Worm (Caenorhabditis elegans): ENCODE measurements around the gene Y1A5A.1.

Y1A5A.1 gene

ce11 chrIII:3979980-3980631, 6.4 kb downstream of the Y1A5A.1 start (continued):
- peak; percentile 41 for TF ChIP-seq fkh-10 (GFP tag; optimal IDR thresholded peaks at IDR 0.05)
- TF ChIP-seq daf-8 (GFP tag; IDR thresholded peaks at IDR 0.05) = no peak
- TF ChIP-seq zfp-2 (tag; optimal IDR thresholded peaks at IDR 0.05) = no peak
- TF ChIP-seq nhr-41 (GFP tag; IDR thresholded peaks at IDR 0.05) = 0 out of 2 replicates have a peak, but pooled peaks have one; percentile 28
- peak in 1 of 2 experiments; percentile 44 for TF ChIP-seq unc-62 (GFP tag; optimal IDR thresholded peaks at IDR 0.05 in 1 of 2)
- TF ChIP-seq unc-62 (tag; optimal IDR thresholded peaks at IDR 0.05) = no peak
- TF ChIP-seq arid-1 (GFP tag; conservative IDR thresholded peaks at IDR 0.05) = peak; percentile 50; the same call in 1 of the 2 replicates
- no peak for TF ChIP-seq nhr-77 (tag; optimal IDR thresholded peaks at IDR 0.05)
- peak; percentile 41; the same call in 1 of the 2 replicates for TF ChIP-seq lin-38 (GFP tag; IDR thresholded peaks at IDR 0.05)
- TF ChIP-seq ztf-11 (tag; optimal IDR thresholded peaks at IDR 0.05) = no peak
- TF ChIP-seq nhr-237 (tag; optimal IDR thresholded peaks at IDR 0.05) = no peak
- no peak for TF ChIP-seq ama-1 (optimal IDR thresholded peaks at IDR 0.05)
- peak; percentile 13 for TF ChIP-seq F37D6.2 (tag; optimal IDR thresholded peaks at IDR 0.05)
- no peak for TF ChIP-seq Y48G9A.11 (GFP tag; IDR thresholded peaks at IDR 0.05)
- TF ChIP-seq spr-3 (GFP tag; optimal IDR thresholded peaks at IDR 0.05) = no peak
- TF ChIP-seq aha-1 (tag) = peak; percentile 97
- no peak for TF ChIP-seq duxl-1 (tag; optimal IDR thresholded peaks at IDR 0.05; ENCODE audit: poor library complexity)
- TF ChIP-seq mxl-3 (GFP tag; optimal IDR thresholded peaks at IDR 0.05) = peak; percentile 84
- TF ChIP-seq tra-1 (GFP tag; IDR thresholded peaks at IDR 0.05) = peak; percentile 64; the same call in 1 of the 2 replicates
- TF ChIP-seq nhr-10 (tag; optimal IDR thresholded peaks at IDR 0.05) = peak; percentile 20
- no peak for TF ChIP-seq zfp-3 (GFP tag; conservative IDR thresholded peaks at IDR 0.05)
- no peak for TF ChIP-seq tag-97 (GFP tag; IDR thresholded peaks at IDR 0.05)
- no peak for TF ChIP-seq lir-3 (tag; optimal IDR thresholded peaks at IDR 0.05)
- no peak for TF ChIP-seq ceh-82 (tag; optimal IDR thresholded peaks at IDR 0.05)
- TF ChIP-seq nhr-102 (tag; optimal IDR thresholded peaks at IDR 0.05) = peak; percentile 28
- TF ChIP-seq vab-7 (GFP tag; IDR thresholded peaks at IDR 0.05) = no peak
- TF ChIP-seq unc-39 (tag; optimal IDR thresholded peaks at IDR 0.05) = no peak
- no peak for TF ChIP-seq saeg-2 (GFP tag; IDR thresholded peaks at IDR 0.05)
- no peak for TF ChIP-seq sdz-12 (GFP tag; optimal IDR thresholded peaks at IDR 0.05)
- peak; percentile 59 for TF ChIP-seq T20F7.1 (GFP tag; optimal IDR thresholded peaks at IDR 0.05)
- peak; percentile 79 for TF ChIP-seq mep-1 (tag; optimal IDR thresholded peaks at IDR 0.05)
- no peak for TF ChIP-seq F10B5.3 (tag; optimal IDR thresholded peaks at IDR 0.05)
- TF ChIP-seq nhr-25 (tag; optimal IDR thresholded peaks at IDR 0.05; ENCODE audit: borderline replicate concordance, insufficient read depth) = no peak
- TF ChIP-seq Y105C5A.15 (GFP tag; IDR thresholded peaks at IDR 0.05) = no peak
- TF ChIP-seq skn-1 (tag; optimal IDR thresholded peaks at IDR 0.05) = no peak
- TF ChIP-seq ceh-28 (tag; optimal IDR thresholded peaks at IDR 0.05) = no peak
- peak; percentile 58; the same call in 1 of the 2 replicates for TF ChIP-seq ctbp-1 (GFP tag; IDR thresholded peaks at IDR 0.05)
- TF ChIP-seq ZK337.2 (GFP tag; IDR thresholded peaks at IDR 0.05) = no peak
- TF ChIP-seq zip-11 (GFP tag; IDR thresholded peaks at IDR 0.05) = no peak
- no peak for TF ChIP-seq snpc-1.2 (GFP tag; IDR thresholded peaks at IDR 0.05)
- TF ChIP-seq fos-1 (tag; optimal IDR thresholded peaks at IDR 0.05) = no peak
- no peak for TF ChIP-seq lin-39 (tag; optimal IDR thresholded peaks at IDR 0.05)
- TF ChIP-seq madf-5 (GFP tag; IDR thresholded peaks at IDR 0.05) = no peak
- TF ChIP-seq spr-1 (tag; optimal IDR thresholded peaks at IDR 0.05) = peak; percentile 40
- no peak for TF ChIP-seq lin-29 (GFP tag; IDR thresholded peaks at IDR 0.05)
- peak in 1 of 2 experiments; percentile 54 for TF ChIP-seq hif-1 (tag; optimal IDR thresholded peaks at IDR 0.05)
- TF ChIP-seq rbr-2 (tag; optimal IDR thresholded peaks at IDR 0.05) = peak; percentile 77
- TF ChIP-seq nhr-6 (tag; optimal IDR thresholded peaks at IDR 0.05) = no peak
- no peak for TF ChIP-seq lin-13 (GFP tag; optimal IDR thresholded peaks at IDR 0.05)
- no peak for TF ChIP-seq ces-1 (GFP tag; optimal IDR thresholded peaks at IDR 0.05)
- peak; percentile 86 for TF ChIP-seq hlh-11 (tag; optimal IDR thresholded peaks at IDR 0.05)
- peak; percentile 58 for TF ChIP-seq pqm-1 (tag; optimal IDR thresholded peaks at IDR 0.05)
